Fruit fly (Drosophila melanogaster) whole organism, embryonic: Measurements from ENCODE around the gene CG8460.
A peak's percentile ranks its signal among the peaks of the same experiment; 100 is the strongest.

Experiments used
- Asciz ChIP-seq: fragments of 200-800 bp; sonication (Bioruptor generic); optimal IDR thresholded peaks from 2 replicates; lab custom pipeline; 2017; ENCODE audit warnings: missing biosample characterization, mild to moderate bottlenecking, missing genetic modification characterization, missing genetic modification reagents
- BEAF-32 ChIP-seq: fragments of 200-800 bp; sonication (Bioruptor generic); optimal IDR thresholded peaks from 3 replicates; lab custom pipeline; 2017; ENCODE audit warnings: missing biosample characterization, missing genetic modification characterization, mild to moderate bottlenecking, moderate library complexity, missing genetic modification reagents
- CG10209 ChIP-seq: fragments of 200-800 bp; sonication (Bioruptor generic); optimal IDR thresholded peaks from 3 replicates; lab custom pipeline; 2017; ENCODE audit warnings: missing biosample characterization, mild to moderate bottlenecking, missing genetic modification characterization, missing genetic modification reagents
- CG10959 ChIP-seq: fragments of 200-800 bp; sonication (Bioruptor generic); IDR thresholded peaks from 2 replicates; pipeline ENCODE4 v1.3.6; 2022; ENCODE audit warnings: missing biosample characterization, missing genetic modification characterization
- CG10979 ChIP-seq: fragments of 200-800 bp; sonication (Bioruptor generic); optimal IDR thresholded peaks from 2 replicates; lab custom pipeline; 2018; ENCODE audit warnings: missing biosample characterization, mild to moderate bottlenecking, missing genetic modification characterization, moderate library complexity
- CG11093 ChIP-seq: fragments of 200-800 bp; sonication (Bioruptor generic); IDR thresholded peaks from 3 replicates; pipeline ENCODE4 v1.3.6; 2022; ENCODE audit warnings: missing biosample characterization, missing genetic modification characterization
- CG11504 ChIP-seq: fragments of 200-800 bp; sonication (Bioruptor generic); optimal IDR thresholded peaks from 3 replicates; lab custom pipeline; 2019; ENCODE audit warnings: missing biosample characterization, mild to moderate bottlenecking, missing genetic modification characterization, moderate library complexity
- CG11696 ChIP-seq: fragments of 200-800 bp; sonication (Bioruptor generic); IDR thresholded peaks from 2 replicates; pipeline ENCODE4 v1.3.6; 2022; ENCODE audit warnings: missing biosample characterization, missing genetic modification characterization
- CG11723 ChIP-seq: fragments of 200-800 bp; sonication (Bioruptor generic); optimal IDR thresholded peaks from 2 replicates; lab custom pipeline; 2017; ENCODE audit warnings: missing biosample characterization, mild to moderate bottlenecking, missing genetic modification characterization
- CG13894 ChIP-seq: fragments of 200-800 bp; sonication (Bioruptor generic); optimal IDR thresholded peaks from 3 replicates; lab custom pipeline; 2018; ENCODE audit warnings: missing biosample characterization, mild to moderate bottlenecking, missing genetic modification characterization, moderate library complexity
- CG14441 ChIP-seq: fragments of 200-800 bp; sonication (Bioruptor generic); IDR thresholded peaks from 2 replicates; pipeline ENCODE4 v1.3.6; 2022; ENCODE audit warnings: missing biosample characterization, missing genetic modification characterization
- CG1602 ChIP-seq: fragments of 200-800 bp; sonication (Bioruptor generic); optimal IDR thresholded peaks from 3 replicates; lab custom pipeline; 2016; ENCODE audit warnings: missing biosample characterization, missing genetic modification characterization
- CG17385 ChIP-seq: fragments of 200-800 bp; sonication (Bioruptor generic); optimal IDR thresholded peaks from 3 replicates; lab custom pipeline; 2018; ENCODE audit warnings: missing biosample characterization, mild to moderate bottlenecking, missing genetic modification characterization
- CG17802 ChIP-seq: fragments of 200-800 bp; sonication (Bioruptor generic); optimal IDR thresholded peaks from 2 replicates; lab custom pipeline; 2018; ENCODE audit warnings: missing biosample characterization, mild to moderate bottlenecking, missing genetic modification characterization, moderate library complexity
- CG18476 ChIP-seq: fragments of 200-800 bp; sonication (Bioruptor generic); optimal IDR thresholded peaks from 2 replicates; lab custom pipeline; 2016; ENCODE audit warnings: missing biosample characterization, mild to moderate bottlenecking, missing genetic modification characterization
- CG31365 ChIP-seq: fragments of 200-800 bp; sonication (Bioruptor generic); optimal IDR thresholded peaks from 2 replicates; lab custom pipeline; 2018; ENCODE audit warnings: missing biosample characterization, mild to moderate bottlenecking, missing genetic modification characterization
- CG3163 ChIP-seq: fragments of 200-800 bp; sonication (Bioruptor generic); optimal IDR thresholded peaks from 3 replicates; lab custom pipeline; 2016; ENCODE audit warnings: missing biosample characterization, missing genetic modification characterization
- CG6689 ChIP-seq: fragments of 200-800 bp; sonication (Bioruptor generic); IDR thresholded peaks from 2 replicates; pipeline ENCODE4 v1.3.6; 2022; ENCODE audit warnings: missing biosample characterization, missing genetic modification characterization
- CG8290 ChIP-seq, 3 experiments: fragments of 200-800 bp; sonication (Bioruptor generic); optimal IDR thresholded peaks; 2 replicates each; lab custom pipeline; 2016 to 2019; ENCODE audit warnings: missing biosample characterization in 3 of 3, missing genetic modification characterization in 3 of 3, mild to moderate bottlenecking in 2 of 3, moderate library complexity in 1 of 3
- CG8359 ChIP-seq: fragments of 200-800 bp; sonication (Bioruptor generic); optimal IDR thresholded peaks from 2 replicates; lab custom pipeline; 2017; ENCODE audit warnings: missing biosample characterization, mild to moderate bottlenecking, missing genetic modification characterization, borderline replicate concordance
- CG8388 ChIP-seq: fragments of 200-800 bp; sonication (Bioruptor generic); optimal IDR thresholded peaks from 2 replicates; lab custom pipeline; 2019; ENCODE audit warnings: missing biosample characterization, mild to moderate bottlenecking, missing genetic modification characterization, moderate library complexity
- Drgx ChIP-seq: fragments of 200-800 bp; sonication (Bioruptor generic); IDR thresholded peaks from 2 replicates; pipeline ENCODE4 v1.3.6; 2022; ENCODE audit warnings: missing biosample characterization, missing genetic modification characterization
- Fer3 ChIP-seq: fragments of 200-800 bp; sonication (Bioruptor generic); optimal IDR thresholded peaks from 2 replicates; lab custom pipeline; 2018; ENCODE audit warnings: missing biosample characterization, mild to moderate bottlenecking, missing genetic modification characterization, moderate library complexity
- Hr51 ChIP-seq, 2 experiments: fragments of 200-800 bp; sonication (Bioruptor generic); optimal IDR thresholded peaks; 2 replicates in 1 of 2; 3 replicates in 1 of 2; lab custom pipeline; 2016 to 2018; ENCODE audit warnings: missing biosample characterization in 2 of 2, missing genetic modification characterization in 2 of 2, mild to moderate bottlenecking in 1 of 2, moderate library complexity in 1 of 2
- Med ChIP-seq: fragments of 200-800 bp; sonication (Bioruptor generic); peaks from one replicate; lab custom pipeline; 2016; ENCODE audit warnings: missing biosample characterization, missing genetic modification characterization, mild to moderate bottlenecking, inconsistent platforms, moderate library complexity
- NC2α ChIP-seq: fragments of 200-800 bp; sonication (Bioruptor generic); optimal IDR thresholded peaks from 2 replicates; lab custom pipeline; 2016; ENCODE audit warnings: missing biosample characterization, missing genetic modification characterization
- Six4 ChIP-seq: fragments of 200-800 bp; sonication (Bioruptor generic); optimal IDR thresholded peaks from 2 replicates; lab custom pipeline; 2016; ENCODE audit warnings: missing biosample characterization, missing genetic modification characterization
- Sry-δ ChIP-seq: fragments of 200-800 bp; sonication (Bioruptor generic); optimal IDR thresholded peaks from 2 replicates; lab custom pipeline; 2016; ENCODE audit warnings: missing biosample characterization, missing genetic modification characterization
- Ssrp ChIP-seq: fragments of 200-800 bp; sonication (Bioruptor generic); optimal IDR thresholded peaks from 2 replicates; lab custom pipeline; 2018; ENCODE audit warnings: missing biosample characterization, mild to moderate bottlenecking, missing genetic modification characterization, moderate library complexity
- Stat92E ChIP-seq, 3 experiments: fragments of >200 bp in 2 of 3; fragments of 200-800 bp in 1 of 3; sonication (Bioruptor generic) in 1 of 3; optimal IDR thresholded peaks; 2 replicates each; lab custom pipeline; 2017 to 2019; ENCODE audit warnings: missing biosample characterization in 3 of 3, missing genetic modification characterization in 3 of 3, mild to moderate bottlenecking in 1 of 3, moderate library complexity in 1 of 3
- ab ChIP-seq: fragments of 200-800 bp; sonication (Bioruptor generic); optimal IDR thresholded peaks from 2 replicates; lab custom pipeline; 2016; ENCODE audit warnings: missing biosample characterization, missing genetic modification characterization
- az2 ChIP-seq: fragments of 200-800 bp; sonication (Bioruptor generic); optimal IDR thresholded peaks from 3 replicates; lab custom pipeline; 2016; ENCODE audit warnings: missing biosample characterization, missing genetic modification characterization
- btn ChIP-seq: fragments of 200-800 bp; sonication (Bioruptor generic); optimal IDR thresholded peaks from 2 replicates; lab custom pipeline; 2016; ENCODE audit warnings: missing biosample characterization, missing genetic modification characterization
- cad ChIP-seq: fragments of >200 bp; optimal IDR thresholded peaks from 2 replicates; lab custom pipeline; 2017; ENCODE audit warnings: missing biosample characterization, missing genetic modification characterization
- chif ChIP-seq, 2 experiments: fragments of 200-800 bp; sonication (Bioruptor generic); optimal IDR thresholded peaks; 3 replicates each; lab custom pipeline; 2016; ENCODE audit warnings: missing biosample characterization in 2 of 2, missing genetic modification characterization in 2 of 2
- chm ChIP-seq: fragments of 200-800 bp; sonication (Bioruptor generic); IDR thresholded peaks from 2 replicates; pipeline ENCODE4 v1.3.6; 2022; ENCODE audit warnings: missing biosample characterization, missing genetic modification characterization
- ci ChIP-seq: fragments of 200-800 bp; sonication (Bioruptor generic); IDR thresholded peaks from 3 replicates; pipeline ENCODE4 v1.3.6; 2022; ENCODE audit warnings: missing biosample characterization, missing genetic modification characterization
- dmrt99B ChIP-seq: fragments of 200-800 bp; sonication (Bioruptor generic); optimal IDR thresholded peaks from 2 replicates; lab custom pipeline; 2018; ENCODE audit warnings: missing biosample characterization, mild to moderate bottlenecking, missing genetic modification characterization, moderate library complexity
- ems ChIP-seq: fragments of 200-800 bp; sonication (Bioruptor generic); optimal IDR thresholded peaks from 3 replicates; lab custom pipeline; 2016; ENCODE audit warnings: missing biosample characterization, missing genetic modification characterization
- ewg ChIP-seq: fragments of 200-800 bp; sonication (Bioruptor generic); optimal IDR thresholded peaks from 3 replicates; lab custom pipeline; 2017; ENCODE audit warnings: mild to moderate bottlenecking, missing biosample characterization, missing genetic modification reagents, missing genetic modification characterization
- ftz-f1 ChIP-seq: fragments of 200-800 bp; sonication (Bioruptor generic); optimal IDR thresholded peaks from 2 replicates; lab custom pipeline; 2016; ENCODE audit warnings: missing biosample characterization, missing genetic modification characterization
- hb ChIP-seq: fragments of 200-800 bp; sonication (Bioruptor generic); IDR thresholded peaks from 3 replicates; pipeline ENCODE4 v1.3.6; 2022; ENCODE audit warnings: missing biosample characterization, missing genetic modification characterization; ENCODE audit not compliant: partially characterized antibody
- mam ChIP-seq: fragments of 200-800 bp; sonication (Bioruptor generic); optimal IDR thresholded peaks from 3 replicates; lab custom pipeline; 2016; ENCODE audit warnings: missing biosample characterization, missing genetic modification characterization
- prd ChIP-seq, 3 experiments: fragments of >200 bp in 2 of 3; fragments of 200-800 bp in 1 of 3; sonication (Bioruptor generic) in 1 of 3; optimal IDR thresholded peaks in 2 of 3; IDR thresholded peaks in 1 of 3; 2 replicates in 2 of 3; 3 replicates in 1 of 3; pipeline versions ENCODE4 v1.3.6 to Lab custom; 2017 to 2022; ENCODE audit warnings: missing biosample characterization in 1 of 3, missing genetic modification characterization in 1 of 3
- sd ChIP-seq: fragments of 200-800 bp; sonication (Bioruptor generic); optimal IDR thresholded peaks from 3 replicates; lab custom pipeline; 2018; ENCODE audit warnings: missing biosample characterization, mild to moderate bottlenecking, missing genetic modification characterization, moderate library complexity
- sr ChIP-seq: fragments of 200-800 bp; sonication (Bioruptor generic); IDR thresholded peaks from 3 replicates; pipeline ENCODE4 v1.3.6; 2022; ENCODE audit warnings: missing biosample characterization, missing genetic modification characterization
- trh ChIP-seq: fragments of 200-800 bp; sonication (Bioruptor generic); optimal IDR thresholded peaks from 2 replicates; lab custom pipeline; 2016; ENCODE audit warnings: missing biosample characterization, missing genetic modification characterization
- unpg ChIP-seq: fragments of 200-800 bp; sonication (Bioruptor generic); optimal IDR thresholded peaks from 3 replicates; lab custom pipeline; 2018; ENCODE audit warnings: missing biosample characterization, mild to moderate bottlenecking, missing genetic modification characterization, moderate library complexity
- vnd ChIP-seq: fragments of 200-800 bp; sonication (Bioruptor generic); IDR thresholded peaks from 3 replicates; pipeline ENCODE4 v1.3.6; 2022; ENCODE audit warnings: missing biosample characterization, missing genetic modification characterization; ENCODE audit not compliant: partially characterized antibody

CG8460 gene

DNA sequence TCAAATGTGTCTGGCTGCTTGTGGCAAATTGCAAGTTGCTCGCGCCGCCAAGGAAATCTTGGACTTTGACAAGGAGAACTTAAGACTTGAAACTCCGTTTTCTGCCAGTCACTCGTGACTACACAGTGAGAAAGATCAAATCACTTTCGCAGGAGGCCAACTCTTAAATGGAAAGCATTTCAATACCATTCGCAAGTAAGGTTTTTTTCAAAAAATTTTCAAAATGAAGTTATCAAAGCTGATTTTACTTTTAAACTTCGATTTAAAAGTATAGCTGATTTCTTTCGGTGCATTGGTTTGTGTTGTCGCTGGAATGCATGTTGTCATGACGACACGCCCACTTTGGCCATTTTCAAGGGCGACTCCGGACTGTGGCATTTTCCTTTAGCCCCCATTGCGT lies 35.4 kb downstream of the CG8460 start (continued):
- TF ChIP-seq CG31365 (tag; lab: Kevin White, UChicago) (no peak), chif (GFP tag; optimal IDR thresholded peaks at IDR 0.05; lab: Kevin White, UChicago) (peak in 1 of 2 experiments; percentile 6), trh (no peak), Asciz (GFP tag; lab: Kevin White, UChicago) (no peak), CG11093 (GFP tag; lab: Robert Waterston, UW) (no peak), CG14441 (GFP tag; lab: Robert Waterston, UW) (0 out of 2 replicates have a peak, but pooled peaks have one; percentile 13), Med (GFP tag; lab: Kevin White, UChicago) (peak; percentile 66), ewg (GFP tag; lab: Kevin White, UChicago) (no peak), CG10209 (no peak), az2 (GFP tag; lab: Kevin White, UChicago) (peak; percentile 8), CG8388 (peak; percentile 4), Hr51 (GFP tag; optimal IDR thresholded peaks at IDR 0.05; lab: Kevin White, UChicago) (no peak), sd (tag; lab: Kevin White, UChicago) (peak; percentile 27), Ssrp (tag; lab: Kevin White, UChicago) (no peak), unpg (peak; percentile 8), mam (no peak), hb (GFP tag; lab: Robert Waterston, UW) (no peak), btn (GFP tag; lab: Kevin White, UChicago) (no peak), CG1602 (GFP tag; lab: Kevin White, UChicago) (no peak), ftz-f1 (GFP tag; lab: Kevin White, UChicago) (no peak), Stat92E (GFP tag; optimal IDR thresholded peaks at IDR 0.05; lab: Kevin White, UChicago) (no peak), cad (GFP tag; lab: Kevin White, UChicago) (no peak), chm (GFP tag; lab: Robert Waterston, UW) (no peak), CG10979 (tag; lab: Kevin White, UChicago) (peak; percentile 26), Six4 (no peak), ems (GFP tag; lab: Kevin White, UChicago) (no peak), CG17802 (tag; lab: Kevin White, UChicago) (no peak), BEAF-32 (GFP tag; lab: Kevin White, UChicago) (no peak), CG11504 (tag; lab: Kevin White, UChicago) (peak; percentile 16), Drgx (GFP tag; lab: Robert Waterston, UW) (peak; percentile 87), CG13894 (tag; lab: Kevin White, UChicago) (no peak), Fer3 (tag; lab: Kevin White, UChicago) (no peak), CG11723 (GFP tag; lab: Kevin White, UChicago) (no peak), CG10959 (no peak), NC2α (no peak), CG8290 (GFP tag; optimal IDR thresholded peaks at IDR 0.05; lab: Kevin White, UChicago) (no peak), CG8290 (tag; optimal IDR thresholded peaks at IDR 0.05; lab: Kevin White, UChicago) (no peak), ab (GFP tag; lab: Kevin White, UChicago) (no peak), sr (GFP tag; lab: Robert Waterston, UW) (0 out of 3 replicates have a peak, but pooled peaks have one; percentile 4), prd (optimal IDR thresholded peaks at IDR 0.05; lab: Kevin White, UChicago) (no peak), prd (GFP tag; IDR thresholded peaks at IDR 0.05; lab: Robert Waterston, UW) (peak; percentile 52; the same call in 1 of the 3 replicates), CG18476 (GFP tag; lab: Kevin White, UChicago) (no peak), CG3163 (GFP tag; lab: Kevin White, UChicago) (no peak), CG17385 (GFP tag; lab: Kevin White, UChicago) (no peak), dmrt99B (tag; lab: Kevin White, UChicago) (peak; percentile 22), ci (GFP tag; lab: Robert Waterston, UW) (peak; percentile 55; the same call in 1 of the 3 replicates), vnd (GFP tag; lab: Robert Waterston, UW) (no peak), CG6689 (GFP tag; lab: Robert Waterston, UW) (peak; percentile 28; the same call in 1 of the 2 replicates), Sry-δ (no peak), CG8359 (GFP tag; lab: Kevin White, UChicago) (no peak), CG11696 (GFP tag; lab: Robert Waterston, UW) (no peak)
